Worm (Caenorhabditis elegans) whole organism, L2 larva: Measurements from ENCODE around the gene acr-3.
A peak's percentile ranks its signal among the peaks of the same experiment; 100 is the strongest.

ENCODE experiments used
- C34F6.9 ChIP-seq: fragments of 150-350 bp; optimal IDR thresholded peaks from 2 replicates; lab custom pipeline; 2014; ENCODE audit warnings: missing biosample characterization, missing genetic modification characterization
- F13H6.1 ChIP-seq: sonication (generic microtip); optimal IDR thresholded peaks from 2 replicates; lab custom pipeline; 2016; ENCODE audit warnings: missing genetic modification characterization, missing compliant biosample characterization
- R02D3.7 ChIP-seq: fragments of 150-350 bp; optimal IDR thresholded peaks from 2 replicates; lab custom pipeline; 2014; ENCODE audit warnings: missing biosample characterization, missing genetic modification characterization
- ZK546.5 ChIP-seq: sonication (generic microtip); optimal IDR thresholded peaks from 2 replicates; lab custom pipeline; 2017; ENCODE audit warnings: missing biosample characterization, missing genetic modification characterization
- alr-1 ChIP-seq: fragments of 150-350 bp; optimal IDR thresholded peaks from 2 replicates; lab custom pipeline; 2014; ENCODE audit warnings: missing biosample characterization, missing genetic modification characterization
- aly-2 ChIP-seq: fragments of 150-350 bp; optimal IDR thresholded peaks from 2 replicates; lab custom pipeline; 2014; ENCODE audit warnings: missing biosample characterization, missing genetic modification characterization
- blmp-1 ChIP-seq: sonication (generic microtip); optimal IDR thresholded peaks from 2 replicates; lab custom pipeline; 2017; ENCODE audit warnings: missing genetic modification characterization, mild to moderate bottlenecking, missing compliant biosample characterization, antibody characterized with exemption, moderate library complexity; ENCODE audit not compliant: insufficient read depth
- ceh-16 ChIP-seq: fragments of 150-350 bp; optimal IDR thresholded peaks from 2 replicates; lab custom pipeline; 2014; ENCODE audit warnings: missing biosample characterization, missing genetic modification characterization
- ceh-82 ChIP-seq: fragments of 150-350 bp; optimal IDR thresholded peaks from 2 replicates; lab custom pipeline; 2014; ENCODE audit warnings: missing biosample characterization, missing genetic modification characterization
- egl-27 ChIP-seq: sonication (generic microtip); optimal IDR thresholded peaks from 3 replicates; lab custom pipeline; 2017; ENCODE audit warnings: missing biosample characterization, missing genetic modification reagents, missing genetic modification characterization
- elt-1 ChIP-seq: fragments of 150-350 bp; optimal IDR thresholded peaks from 2 replicates; lab custom pipeline; 2014; ENCODE audit warnings: missing biosample characterization, missing genetic modification characterization
- fos-1 ChIP-seq: fragments of 150-350 bp; optimal IDR thresholded peaks from 2 replicates; lab custom pipeline; 2014; ENCODE audit warnings: missing biosample characterization, missing genetic modification characterization
- lin-11 ChIP-seq: fragments of 150-350 bp; sonication (generic microtip); optimal IDR thresholded peaks from 2 replicates; lab custom pipeline; 2014; ENCODE audit warnings: missing biosample characterization, missing genetic modification characterization, inconsistent platforms, mixed read lengths
- lin-39 ChIP-seq: fragments of 150-350 bp; optimal IDR thresholded peaks from 2 replicates; lab custom pipeline; 2014; ENCODE audit warnings: missing biosample characterization, missing genetic modification reagents, missing genetic modification characterization
- lsy-2 ChIP-seq, 2 experiments: fragments of 150-350 bp in 1 of 2; sonication (generic microtip) in 1 of 2; optimal IDR thresholded peaks; 2 replicates each; lab custom pipeline; 2014 to 2017; ENCODE audit warnings: missing biosample characterization in 2 of 2, missing genetic modification characterization in 2 of 2
- mdl-1 ChIP-seq, 2 experiments: fragments of 150-350 bp in 1 of 2; sonication (generic microtip) in 1 of 2; optimal IDR thresholded peaks; 2 replicates each; lab custom pipeline; 2017; ENCODE audit warnings: missing biosample characterization in 2 of 2, missing genetic modification characterization in 2 of 2
- nhr-11 ChIP-seq: fragments of 150-350 bp; optimal IDR thresholded peaks from 2 replicates; lab custom pipeline; 2014; ENCODE audit warnings: missing biosample characterization, missing genetic modification characterization
- nhr-12 ChIP-seq: fragments of 150-350 bp; optimal IDR thresholded peaks from 2 replicates; lab custom pipeline; 2014; ENCODE audit warnings: missing biosample characterization, missing genetic modification characterization
- nhr-21 ChIP-seq: fragments of 150-350 bp; optimal IDR thresholded peaks from 2 replicates; lab custom pipeline; 2014; ENCODE audit warnings: missing biosample characterization, missing genetic modification characterization
- nhr-23 ChIP-seq: fragments of 150-350 bp; optimal IDR thresholded peaks from 2 replicates; lab custom pipeline; 2014; ENCODE audit warnings: missing biosample characterization, missing genetic modification reagents, missing genetic modification characterization
- nhr-237 ChIP-seq: fragments of 150-350 bp; optimal IDR thresholded peaks from 2 replicates; lab custom pipeline; 2014; ENCODE audit warnings: missing biosample characterization, missing genetic modification characterization
- nhr-25 ChIP-seq: fragments of 150-350 bp; sonication (generic microtip); optimal IDR thresholded peaks from 3 replicates; lab custom pipeline; 2014; ENCODE audit warnings: missing biosample characterization, missing genetic modification characterization
- nhr-6 ChIP-seq: fragments of 150-350 bp; optimal IDR thresholded peaks from 2 replicates; lab custom pipeline; 2014; ENCODE audit warnings: missing biosample characterization, missing genetic modification characterization
- nhr-77 ChIP-seq: fragments of 150-350 bp; optimal IDR thresholded peaks from 2 replicates; lab custom pipeline; 2014; ENCODE audit warnings: missing biosample characterization, missing genetic modification characterization
- peb-1 ChIP-seq: fragments of 150-350 bp; optimal IDR thresholded peaks from 2 replicates; lab custom pipeline; 2014; ENCODE audit warnings: missing biosample characterization, missing genetic modification characterization
- sem-4 ChIP-seq: fragments of 150-350 bp; optimal IDR thresholded peaks from 2 replicates; lab custom pipeline; 2014; ENCODE audit warnings: missing biosample characterization, missing genetic modification reagents, missing genetic modification characterization
- sma-9 ChIP-seq, 2 experiments: fragments of 150-350 bp in 1 of 2; sonication (generic microtip) in 1 of 2; optimal IDR thresholded peaks; 2 replicates each; lab custom pipeline; 2014 to 2016; ENCODE audit warnings: missing genetic modification characterization in 2 of 2, mild to moderate bottlenecking in 1 of 2, missing biosample characterization in 1 of 2, missing compliant biosample characterization in 1 of 2, missing genetic modification reagents in 1 of 2, moderate library complexity in 1 of 2
- unc-39 ChIP-seq: fragments of 150-350 bp; optimal IDR thresholded peaks from 2 replicates; lab custom pipeline; 2014; ENCODE audit warnings: missing biosample characterization, missing genetic modification characterization
- unc-62 ChIP-seq: fragments of 150-350 bp; optimal IDR thresholded peaks from 2 replicates; lab custom pipeline; 2014; ENCODE audit warnings: missing biosample characterization, missing genetic modification reagents, missing genetic modification characterization
- zag-1 ChIP-seq: fragments of 150-350 bp; optimal IDR thresholded peaks from 2 replicates; lab custom pipeline; 2014; ENCODE audit warnings: missing biosample characterization, missing genetic modification characterization
- ztf-1 ChIP-seq: fragments of 200-800 bp; sonication (Bioruptor generic); conservative IDR thresholded peaks from 2 replicates; pipeline ENCODE4 v1.3.6; 2022; ENCODE audit warnings: missing genetic modification characterization, missing compliant biosample characterization
- ztf-11 ChIP-seq: sonication (generic microtip); optimal IDR thresholded peaks from 2 replicates; lab custom pipeline; 2017; ENCODE audit warnings: missing biosample characterization, missing genetic modification characterization
- ztf-4 ChIP-seq: fragments of 150-350 bp; optimal IDR thresholded peaks from 2 replicates; lab custom pipeline; 2014; ENCODE audit warnings: missing biosample characterization, missing genetic modification characterization

The acr-3 gene

DNA sequence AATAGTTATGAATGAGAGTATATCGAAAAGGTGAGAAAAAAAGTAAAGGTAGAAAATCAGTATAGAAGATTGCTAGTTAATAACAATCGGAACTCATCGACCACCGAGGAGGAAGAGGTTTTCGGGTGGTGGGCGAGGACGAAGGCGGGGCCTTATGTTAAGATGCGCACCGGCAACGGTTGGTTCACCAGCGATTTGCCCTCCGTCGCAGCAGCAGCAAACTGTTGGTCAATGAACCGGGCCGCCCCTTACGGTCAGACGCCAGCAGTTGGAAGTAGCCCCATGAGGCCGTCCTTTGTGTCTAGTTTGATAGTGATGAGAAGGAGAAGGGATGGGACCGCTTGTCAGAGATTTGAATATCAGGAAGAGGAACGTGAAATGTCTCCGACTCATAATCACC lies 40.4 kb upstream of the acr-3 start, which contains the start of gene nhr-137:
Gene nhr-137 (minus strand): TSS at position 101 of the 400 bp plus-strand sequence.
- no peak for TF ChIP-seq ZK546.5 (tag; lab: Kevin White, UChicago)
- no peak for TF ChIP-seq ztf-1
- no peak for TF ChIP-seq elt-1 (tag; lab: Kevin White, UChicago)
- no peak for TF ChIP-seq ztf-4 (tag; lab: Kevin White, UChicago)

DNA sequence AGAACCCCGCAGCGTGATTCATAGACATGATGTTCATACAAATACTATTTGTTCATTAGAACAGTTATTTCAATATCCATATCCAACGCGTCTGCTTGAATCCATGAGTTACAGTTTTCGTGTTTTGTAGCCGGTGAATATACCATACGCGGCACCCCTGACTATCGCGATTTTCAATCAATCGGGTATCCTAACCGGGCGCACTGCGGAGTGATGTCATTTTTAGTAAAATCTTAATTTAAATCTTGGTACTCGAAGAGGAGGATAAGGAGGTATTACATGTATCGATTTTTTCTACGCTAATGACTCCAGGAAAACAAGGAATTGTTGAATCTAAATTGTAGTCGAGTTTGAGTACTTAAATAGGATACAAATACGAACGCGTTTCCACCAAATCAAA lies 40.0 kb upstream of the acr-3 start:
- TF ChIP-seq aly-2 (tag; lab: Kevin White, UChicago) = no peak
- TF ChIP-seq ceh-16 (tag; lab: Kevin White, UChicago) = peak; percentile 85
- peak; percentile 25 for TF ChIP-seq elt-1 (tag; lab: Kevin White, UChicago)
- TF ChIP-seq sma-9 (GFP tag; optimal IDR thresholded peaks at IDR 0.05; lab: Kevin White, UChicago) = peak; percentile 56
- no peak for TF ChIP-seq sma-9 (tag; optimal IDR thresholded peaks at IDR 0.05; lab: Kevin White, UChicago)
- no peak for TF ChIP-seq alr-1 (tag; lab: Kevin White, UChicago)

DNA sequence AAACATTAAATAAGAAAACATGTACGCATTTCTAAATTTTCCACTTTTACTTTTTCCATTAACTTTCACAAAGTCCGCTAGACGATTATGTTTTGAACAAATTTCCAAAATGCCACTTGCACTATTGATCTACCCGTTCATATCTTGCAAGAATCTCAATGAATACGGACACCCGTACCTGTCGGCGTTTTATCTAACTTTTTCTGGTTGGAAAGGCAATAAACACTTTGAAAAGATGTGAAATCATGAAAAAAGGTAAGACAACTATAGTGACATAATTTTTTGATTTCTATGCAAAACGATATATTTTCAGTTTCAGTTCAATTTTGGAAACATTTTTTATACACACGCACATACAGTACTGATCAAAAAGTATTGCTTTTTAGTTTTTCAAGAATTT lies 37.6 kb upstream of the acr-3 start:
- TF ChIP-seq nhr-23 (tag; lab: Kevin White, UChicago) (no peak), nhr-237 (tag; lab: Kevin White, UChicago) (no peak), sma-9 (GFP tag; optimal IDR thresholded peaks at IDR 0.05; lab: Kevin White, UChicago) (peak; percentile 21), sma-9 (tag; optimal IDR thresholded peaks at IDR 0.05; lab: Kevin White, UChicago) (no peak), nhr-12 (tag; lab: Kevin White, UChicago) (no peak), ztf-11 (tag; lab: Kevin White, UChicago) (no peak), nhr-77 (tag; lab: Kevin White, UChicago) (no peak), ztf-1 (no peak), elt-1 (tag; lab: Kevin White, UChicago) (peak; percentile 32), C34F6.9 (tag; lab: Kevin White, UChicago) (no peak), lin-39 (tag; lab: Kevin White, UChicago) (no peak), nhr-11 (no peak), ceh-16 (tag; lab: Kevin White, UChicago) (peak; percentile 57), R02D3.7 (tag; lab: Kevin White, UChicago) (no peak), unc-62 (no peak), lsy-2 (tag; optimal IDR thresholded peaks at IDR 0.05; lab: Kevin White, UChicago) (no peak), F13H6.1 (no peak), mdl-1 (tag; optimal IDR thresholded peaks at IDR 0.05; lab: Kevin White, UChicago) (no peak), unc-39 (tag; lab: Kevin White, UChicago) (no peak), ceh-82 (tag; lab: Kevin White, UChicago) (no peak), peb-1 (tag; lab: Kevin White, UChicago) (no peak)

DNA sequence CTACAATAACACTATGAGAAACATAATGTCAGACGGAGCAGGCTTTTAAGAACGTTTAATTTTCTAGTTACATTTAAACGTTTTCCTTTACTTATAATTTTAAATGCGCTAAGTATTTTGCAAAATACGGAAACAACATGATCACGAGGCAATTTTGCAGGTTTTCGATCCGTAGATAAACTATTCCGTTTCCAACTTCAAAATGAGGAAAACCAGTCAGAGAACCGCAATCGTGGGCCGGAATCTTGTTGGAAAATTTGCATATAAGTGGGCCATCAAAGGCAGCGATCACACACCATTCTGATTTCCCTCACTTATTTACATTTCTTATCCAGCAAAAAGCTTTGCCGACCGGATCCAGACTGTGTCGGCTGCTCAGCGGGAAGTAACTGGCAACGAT lies 36.8 kb upstream of the acr-3 start, which contains the start of gene col-172:
Gene col-172 (plus strand): TSS at position 301 of the 400 bp plus-strand sequence.
- TF ChIP-seq F13H6.1 = no peak
- TF ChIP-seq nhr-25 (tag; lab: Kevin White, UChicago) = no peak
- no peak for TF ChIP-seq nhr-21 (tag; lab: Kevin White, UChicago)
- TF ChIP-seq blmp-1 (tag; lab: Kevin White, UChicago) = no peak
- no peak for TF ChIP-seq egl-27
- no peak for TF ChIP-seq C34F6.9 (tag; lab: Kevin White, UChicago)
- no peak for TF ChIP-seq nhr-237 (tag; lab: Kevin White, UChicago)
- no peak for TF ChIP-seq fos-1 (tag; lab: Kevin White, UChicago)
- TF ChIP-seq sem-4 = no peak
- TF ChIP-seq zag-1 (tag; lab: Kevin White, UChicago) = no peak
- TF ChIP-seq, all 48 proteins: peak for 0

DNA sequence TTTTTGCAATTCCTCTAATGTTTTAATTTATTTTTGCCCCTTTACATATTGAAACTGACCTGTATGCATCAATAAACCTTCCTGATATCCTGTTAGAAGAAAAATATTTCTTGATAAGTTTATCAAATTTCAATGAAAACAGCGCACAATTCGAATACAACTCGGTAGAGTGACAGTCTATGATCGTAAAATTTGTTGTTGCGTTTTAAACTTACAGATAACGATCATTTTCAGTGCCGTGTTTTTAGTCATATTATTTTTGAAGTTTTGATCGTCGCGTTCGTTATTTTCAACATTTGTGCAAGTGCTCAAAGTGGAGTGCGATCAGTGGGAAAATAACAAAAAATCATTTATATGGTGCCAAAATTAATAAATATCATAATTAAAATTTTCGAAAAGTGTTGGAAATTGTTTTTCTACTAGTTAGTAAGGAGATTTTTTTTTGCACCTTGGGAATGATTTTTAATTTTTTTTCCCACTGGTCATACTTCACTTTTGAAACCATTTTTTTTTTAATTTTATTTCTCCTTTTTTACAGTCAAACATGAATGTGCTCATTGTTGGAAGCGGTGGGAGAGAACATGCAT lies 34.9 kb upstream of the acr-3 start, which contains the start of gene F38B6.4:
Gene F38B6.4 (plus strand): TSS at position 537 of the 587 bp plus-strand sequence.
- TF ChIP-seq fos-1 (tag; lab: Kevin White, UChicago) = peak; percentile 75
- TF ChIP-seq nhr-6 (tag; lab: Kevin White, UChicago) = no peak
- TF ChIP-seq lin-11 = no peak
